Fruit fly (Drosophila melanogaster) whole organism, embryonic: ENCODE data around the gene hyd.

ENCODE experiments used
- Adf1 ChIP-seq: fragments of 200-800 bp; sonication (Bioruptor generic); IDR thresholded peaks from 2 replicates; pipeline ENCODE4 v1.3.6; 2022; ENCODE audit warnings: missing biosample characterization, missing genetic modification characterization
- Bgb ChIP-seq: fragments of 200-800 bp; sonication (Bioruptor generic); IDR thresholded peaks from 2 replicates; pipeline ENCODE4 v1.3.6; 2022; ENCODE audit warnings: missing biosample characterization, missing genetic modification characterization; ENCODE audit not compliant: partially characterized antibody
- CG10543 ChIP-seq: fragments of 200-800 bp; sonication (Bioruptor generic); optimal IDR thresholded peaks from 3 replicates; lab custom pipeline; 2017; ENCODE audit warnings: missing biosample characterization, mild to moderate bottlenecking, missing genetic modification characterization, moderate library complexity
- CG12236 ChIP-seq: fragments of 200-800 bp; sonication (Bioruptor generic); optimal IDR thresholded peaks from 2 replicates; lab custom pipeline; 2016; ENCODE audit warnings: missing biosample characterization, missing genetic modification characterization
- CG12299 ChIP-seq: fragments of 200-800 bp; sonication (Bioruptor generic); optimal IDR thresholded peaks from 2 replicates; lab custom pipeline; 2018; ENCODE audit warnings: missing biosample characterization, mild to moderate bottlenecking, missing genetic modification characterization
- CG12942 ChIP-seq: fragments of 200-800 bp; sonication (Bioruptor generic); optimal IDR thresholded peaks from 3 replicates; lab custom pipeline; 2016; ENCODE audit warnings: missing biosample characterization, missing genetic modification characterization
- CG13287 ChIP-seq: fragments of 200-800 bp; sonication (Bioruptor generic); IDR thresholded peaks from 2 replicates; pipeline ENCODE4 v1.3.6; 2022; ENCODE audit warnings: missing biosample characterization, missing genetic modification characterization; ENCODE audit not compliant: partially characterized antibody
- CG13424 ChIP-seq: fragments of 200-800 bp; sonication (Bioruptor generic); optimal IDR thresholded peaks from 2 replicates; lab custom pipeline; 2019; ENCODE audit warnings: missing biosample characterization, mild to moderate bottlenecking, missing genetic modification characterization, moderate library complexity
- CG14710 ChIP-seq: fragments of 200-800 bp; sonication (Bioruptor generic); optimal IDR thresholded peaks from 3 replicates; lab custom pipeline; 2019; ENCODE audit warnings: missing biosample characterization, mild to moderate bottlenecking, missing genetic modification characterization, moderate library complexity
- CG14860 ChIP-seq: fragments of 200-800 bp; sonication (Bioruptor generic); IDR thresholded peaks from 3 replicates; pipeline ENCODE4 v1.3.6; 2022; ENCODE audit warnings: missing biosample characterization, missing genetic modification characterization; ENCODE audit not compliant: partially characterized antibody
- CG15479 ChIP-seq: fragments of 200-800 bp; sonication (Bioruptor generic); optimal IDR thresholded peaks from 3 replicates; lab custom pipeline; 2019; ENCODE audit warnings: missing biosample characterization, mild to moderate bottlenecking, missing genetic modification characterization, moderate library complexity
- CG15514 ChIP-seq: fragments of 200-800 bp; sonication (Bioruptor generic); optimal IDR thresholded peaks from 3 replicates; lab custom pipeline; 2017; ENCODE audit warnings: missing biosample characterization, missing genetic modification characterization, mild to moderate bottlenecking, moderate library complexity, missing genetic modification reagents
- CG15696 ChIP-seq: fragments of 200-800 bp; sonication (Bioruptor generic); optimal IDR thresholded peaks from 2 replicates; lab custom pipeline; 2019; ENCODE audit warnings: missing biosample characterization, mild to moderate bottlenecking, missing genetic modification characterization, moderate library complexity
- CG17359 ChIP-seq: fragments of 200-800 bp; sonication (Bioruptor generic); optimal IDR thresholded peaks from 3 replicates; lab custom pipeline; 2018; ENCODE audit warnings: missing biosample characterization, mild to moderate bottlenecking, missing genetic modification characterization, moderate library complexity
- CG18262 ChIP-seq: fragments of 200-800 bp; optimal IDR thresholded peaks from 3 replicates; lab custom pipeline; 2019; ENCODE audit warnings: missing biosample characterization, mild to moderate bottlenecking, missing genetic modification characterization, moderate library complexity
- CG18476 ChIP-seq: fragments of 200-800 bp; sonication (Bioruptor generic); optimal IDR thresholded peaks from 2 replicates; lab custom pipeline; 2016; ENCODE audit warnings: missing biosample characterization, mild to moderate bottlenecking, missing genetic modification characterization
- CG2199 ChIP-seq: fragments of 200-800 bp; sonication (Bioruptor generic); IDR thresholded peaks from 3 replicates; pipeline ENCODE4 v1.3.6; 2022; ENCODE audit warnings: missing biosample characterization, missing genetic modification characterization
- CG3726 ChIP-seq: fragments of 200-800 bp; sonication (Bioruptor generic); IDR thresholded peaks from 3 replicates; pipeline ENCODE4, ENCODE4 v1.3.6; 2022; ENCODE audit warnings: missing biosample characterization, missing genetic modification characterization
- CG4328 ChIP-seq: fragments of 200-800 bp; sonication (Bioruptor generic); optimal IDR thresholded peaks from 3 replicates; lab custom pipeline; 2017; ENCODE audit warnings: missing biosample characterization, missing genetic modification reagents, missing genetic modification characterization
- CG8765 ChIP-seq: fragments of 200-800 bp; sonication (Bioruptor generic); IDR thresholded peaks from 2 replicates; pipeline ENCODE4 v1.3.6; 2022; ENCODE audit warnings: missing biosample characterization, missing genetic modification characterization
- Doc3 ChIP-seq: fragments of 200-800 bp; sonication (Bioruptor generic); IDR thresholded peaks from 3 replicates; pipeline ENCODE4 v1.3.6; 2022; ENCODE audit warnings: missing biosample characterization, missing genetic modification characterization; ENCODE audit not compliant: partially characterized antibody
- HLH4C ChIP-seq: fragments of 200-800 bp; sonication (Bioruptor generic); IDR thresholded peaks from 3 replicates; pipeline ENCODE4 v1.3.6; 2022; ENCODE audit warnings: missing biosample characterization, missing genetic modification characterization; ENCODE audit not compliant: partially characterized antibody
- Hr51 ChIP-seq, 2 experiments: fragments of 200-800 bp; sonication (Bioruptor generic); optimal IDR thresholded peaks; 2 replicates in 1 of 2; 3 replicates in 1 of 2; lab custom pipeline; 2016 to 2018; ENCODE audit warnings: missing biosample characterization in 2 of 2, missing genetic modification characterization in 2 of 2, mild to moderate bottlenecking in 1 of 2, moderate library complexity in 1 of 2
- MTF-1 ChIP-seq: fragments of 200-800 bp; sonication (Bioruptor generic); optimal IDR thresholded peaks from 2 replicates; lab custom pipeline; 2018; ENCODE audit warnings: missing biosample characterization, mild to moderate bottlenecking, missing genetic modification characterization, borderline replicate concordance
- PHDP ChIP-seq: fragments of 200-800 bp; sonication (Bioruptor generic); optimal IDR thresholded peaks from 3 replicates; lab custom pipeline; 2018; ENCODE audit warnings: missing biosample characterization, mild to moderate bottlenecking, missing genetic modification characterization, moderate library complexity
- Sin3A ChIP-seq: fragments of >200 bp; optimal IDR thresholded peaks from 2 replicates; lab custom pipeline; 2018
- Trl ChIP-seq, 3 experiments: fragments of >200 bp in 2 of 3; fragments of 200-800 bp in 1 of 3; sonication (Bioruptor generic) in 1 of 3; optimal IDR thresholded peaks; 2 replicates in 1 of 3; 3 replicates in 2 of 3; lab custom pipeline; 2016 to 2017; ENCODE audit warnings: missing biosample characterization in 1 of 3, missing genetic modification characterization in 1 of 3
- Vsx1 ChIP-seq: fragments of 200-800 bp; sonication (Bioruptor generic); optimal IDR thresholded peaks from 2 replicates; lab custom pipeline; 2017; ENCODE audit warnings: missing biosample characterization, mild to moderate bottlenecking, missing genetic modification characterization, missing genetic modification reagents
- ato ChIP-seq: fragments of 200-800 bp; sonication (Bioruptor generic); IDR thresholded peaks from 2 replicates; pipeline ENCODE4 v1.3.6; 2022; ENCODE audit warnings: missing biosample characterization, missing genetic modification characterization; ENCODE audit not compliant: partially characterized antibody
- bbx ChIP-seq: fragments of 200-800 bp; sonication (Bioruptor generic); IDR thresholded peaks from 2 replicates; pipeline ENCODE4 v1.3.6; 2022; ENCODE audit warnings: missing biosample characterization, missing genetic modification characterization; ENCODE audit not compliant: partially characterized antibody
- crp ChIP-seq, 2 experiments: fragments of 200-800 bp; sonication (Bioruptor generic); optimal IDR thresholded peaks; 2 replicates in 1 of 2; 3 replicates in 1 of 2; lab custom pipeline; 2017; ENCODE audit warnings: missing biosample characterization in 2 of 2, missing genetic modification characterization in 2 of 2, mild to moderate bottlenecking in 1 of 2, moderate library complexity in 1 of 2
- dan ChIP-seq: fragments of 200-800 bp; sonication (Bioruptor generic); IDR thresholded peaks from 2 replicates; pipeline ENCODE4 v1.3.6; 2022; ENCODE audit warnings: missing biosample characterization, missing genetic modification characterization
- dm ChIP-seq: fragments of 200-800 bp; sonication (Bioruptor generic); optimal IDR thresholded peaks from 3 replicates; lab custom pipeline; 2016; ENCODE audit warnings: missing biosample characterization, missing genetic modification characterization
- ewg ChIP-seq: fragments of 200-800 bp; sonication (Bioruptor generic); optimal IDR thresholded peaks from 3 replicates; lab custom pipeline; 2017; ENCODE audit warnings: mild to moderate bottlenecking, missing biosample characterization, missing genetic modification reagents, missing genetic modification characterization
- h ChIP-seq: fragments of >200 bp; optimal IDR thresholded peaks from 2 replicates; lab custom pipeline; 2017
- hbn ChIP-seq: fragments of 200-800 bp; sonication (Bioruptor generic); IDR thresholded peaks from 2 replicates; pipeline ENCODE4 v1.3.6; 2022; ENCODE audit warnings: missing biosample characterization, missing genetic modification characterization; ENCODE audit not compliant: partially characterized antibody
- kah ChIP-seq: fragments of 200-800 bp; sonication (Bioruptor generic); optimal IDR thresholded peaks from 2 replicates; lab custom pipeline; 2018; ENCODE audit warnings: missing biosample characterization, mild to moderate bottlenecking, missing genetic modification characterization
- kay ChIP-seq: fragments of 200-800 bp; sonication (Bioruptor generic); optimal IDR thresholded peaks from 2 replicates; lab custom pipeline; 2016; ENCODE audit warnings: missing biosample characterization, missing genetic modification characterization
- mirr ChIP-seq: fragments of 200-800 bp; sonication (Bioruptor generic); optimal IDR thresholded peaks from 3 replicates; lab custom pipeline; 2018; ENCODE audit warnings: missing biosample characterization, mild to moderate bottlenecking, missing genetic modification characterization
- onecut ChIP-seq: fragments of 200-800 bp; sonication (Bioruptor generic); IDR thresholded peaks from 2 replicates; pipeline ENCODE4 v1.3.6; 2022; ENCODE audit warnings: missing biosample characterization, missing genetic modification characterization
- p53 ChIP-seq: fragments of 200-800 bp; sonication (Bioruptor generic); optimal IDR thresholded peaks from 2 replicates; lab custom pipeline; 2016; ENCODE audit warnings: missing biosample characterization, missing genetic modification characterization
- sens ChIP-seq: fragments of 200-800 bp; sonication (Bioruptor generic); peaks from one replicate; lab custom pipeline; 2016; ENCODE audit warnings: missing biosample characterization, missing genetic modification characterization
- sna ChIP-seq: fragments of 200-800 bp; sonication (Bioruptor generic); IDR thresholded peaks from 2 replicates; pipeline ENCODE4 v1.3.6; 2022; ENCODE audit warnings: missing biosample characterization, missing genetic modification characterization; ENCODE audit not compliant: partially characterized antibody
- sr ChIP-seq: fragments of 200-800 bp; sonication (Bioruptor generic); IDR thresholded peaks from 3 replicates; pipeline ENCODE4 v1.3.6; 2022; ENCODE audit warnings: missing biosample characterization, missing genetic modification characterization
- ssp ChIP-seq: fragments of 200-800 bp; sonication (Bioruptor generic); IDR thresholded peaks from 2 replicates; pipeline ENCODE4 v1.3.6; 2022; ENCODE audit warnings: missing biosample characterization, missing genetic modification characterization
- stwl ChIP-seq: fragments of 200-800 bp; sonication (Bioruptor generic); optimal IDR thresholded peaks from 3 replicates; lab custom pipeline; 2018; ENCODE audit warnings: missing biosample characterization, mild to moderate bottlenecking, missing genetic modification characterization, moderate library complexity
- sug ChIP-seq: fragments of 200-800 bp; optimal IDR thresholded peaks from 2 replicates; lab custom pipeline; 2019; ENCODE audit warnings: missing biosample characterization, mild to moderate bottlenecking, missing genetic modification characterization, moderate library complexity
- ttk ChIP-seq: fragments of 200-800 bp; sonication (Bioruptor generic); IDR thresholded peaks from 2 replicates; pipeline ENCODE4 v2.1.2; 2022; ENCODE audit warnings: missing biosample characterization, missing genetic modification characterization
- zen2 ChIP-seq: fragments of 200-800 bp; sonication (Bioruptor generic); IDR thresholded peaks from 3 replicates; pipeline ENCODE4 v1.3.6; 2022; ENCODE audit warnings: missing biosample characterization, missing genetic modification characterization; ENCODE audit not compliant: partially characterized antibody

The hyd gene

dm6 chr3R:9756187-9756586 lies 30.8 kb upstream of the hyd start, which contains the start of the genes Alg12 and Rpt3R (continued):
- TF ChIP-seq MTF-1 (GFP tag; lab: Kevin White, UChicago) = no peak
- TF ChIP-seq onecut (GFP tag; lab: Robert Waterston, UW) = no peak; the same call in 1 of the 2 replicates
- no peak for TF ChIP-seq Adf1 (GFP tag; lab: Robert Waterston, UW)
- no peak for TF ChIP-seq sug (tag; lab: Kevin White, UChicago)
- no peak for TF ChIP-seq CG18476 (GFP tag; lab: Kevin White, UChicago)
- TF ChIP-seq PHDP = no peak
- peak; percentile 35; the same call in 1 of the 2 replicates for TF ChIP-seq Bgb (GFP tag; lab: Robert Waterston, UW)
- no peak for TF ChIP-seq CG8765 (GFP tag; lab: Robert Waterston, UW)
- TF ChIP-seq zen2 = peak; percentile 8; the same call in 1 of the 3 replicates
- TF ChIP-seq sr (GFP tag; lab: Robert Waterston, UW) = no peak
- peak; percentile 54; the same call in 1 of the 2 replicates for TF ChIP-seq sna
- peak; percentile 62; the same call in 1 of the 2 replicates for TF ChIP-seq hbn
- no peak for TF ChIP-seq CG10543 (GFP tag; lab: Kevin White, UChicago)
- TF ChIP-seq ssp (GFP tag; lab: Robert Waterston, UW) = no peak
- TF ChIP-seq dan (GFP tag; lab: Robert Waterston, UW) = no peak
- TF ChIP-seq ttk = no peak
- TF ChIP-seq CG14710 (tag; lab: Kevin White, UChicago) = peak; percentile 39
- TF ChIP-seq Sin3A = peak; percentile 22
- peak; percentile 28 to 90 for TF ChIP-seq crp (GFP tag; optimal IDR thresholded peaks at IDR 0.05; lab: Kevin White, UChicago)
- no peak for TF ChIP-seq ewg (GFP tag; lab: Kevin White, UChicago)
- TF ChIP-seq Doc3 (GFP tag; lab: Robert Waterston, UW) = peak; percentile 70
- no peak for TF ChIP-seq CG15696
- peak; percentile 29 for TF ChIP-seq stwl (tag; lab: Kevin White, UChicago)
- peak; percentile 61 for TF ChIP-seq HLH4C
- no peak for TF ChIP-seq CG12236 (GFP tag; lab: Kevin White, UChicago)
- no peak for TF ChIP-seq CG3726
- TF ChIP-seq CG13424 (tag; lab: Kevin White, UChicago) = no peak
- TF ChIP-seq bbx (GFP tag; lab: Robert Waterston, UW) = peak; percentile 37; the same call in 1 of the 2 replicates
- TF ChIP-seq CG18262 (tag; lab: Kevin White, UChicago) = no peak
- TF ChIP-seq CG17359 (tag; lab: Kevin White, UChicago) = no peak
- no peak for TF ChIP-seq Trl (optimal IDR thresholded peaks at IDR 0.05; lab: Kevin White, UChicago)
- TF ChIP-seq Trl (GFP tag; optimal IDR thresholded peaks at IDR 0.05; lab: Kevin White, UChicago) = no peak
- TF ChIP-seq CG15479 (GFP tag; lab: Kevin White, UChicago) = no peak
- no peak for TF ChIP-seq CG12942
- TF ChIP-seq ato (GFP tag; lab: Robert Waterston, UW) = no peak; the same call in 1 of the 2 replicates
- no peak for TF ChIP-seq kay (GFP tag; lab: Kevin White, UChicago)
- TF ChIP-seq sens (GFP tag; lab: Kevin White, UChicago) = no peak
- no peak for TF ChIP-seq CG2199 (GFP tag; lab: Robert Waterston, UW)
- TF ChIP-seq CG12299 (tag; lab: Kevin White, UChicago) = no peak
- no peak for TF ChIP-seq Hr51 (GFP tag; optimal IDR thresholded peaks at IDR 0.05; lab: Kevin White, UChicago)
- 0 out of 3 replicates have a peak, but pooled peaks have one; percentile 30 for TF ChIP-seq CG14860 (GFP tag; lab: Robert Waterston, UW)
- TF ChIP-seq p53 = no peak
- TF ChIP-seq h (lab: Kevin White, UChicago) = no peak
- no peak for TF ChIP-seq CG4328
- TF ChIP-seq dm (GFP tag; lab: Kevin White, UChicago) = no peak
- TF ChIP-seq CG15514 (GFP tag; lab: Kevin White, UChicago) = peak; percentile 54
- TF ChIP-seq mirr (GFP tag; lab: Kevin White, UChicago) = no peak
- TF ChIP-seq Vsx1 (GFP tag; lab: Kevin White, UChicago) = no peak
- TF ChIP-seq CG13287 (GFP tag; lab: Robert Waterston, UW) = peak; percentile 77
- TF ChIP-seq kah (GFP tag; lab: Kevin White, UChicago) = peak; percentile 94
